Fruit fly (Drosophila melanogaster) whole organism, adult: ENCODE results near the gene CG42240.
A peak's percentile ranks its signal among the peaks of the same experiment; 100 is the strongest.

ENCODE experiments used
- CG11617 ChIP-seq: fragments of 200-800 bp; sonication (Bioruptor generic); optimal IDR thresholded peaks from 2 replicates; lab custom pipeline; 2017; ENCODE audit warnings: mild to moderate bottlenecking, missing biosample characterization, missing genetic modification reagents, missing genetic modification characterization
- CG12768 ChIP-seq: fragments of 200-800 bp; sonication (Bioruptor generic); optimal IDR thresholded peaks from 2 replicates; lab custom pipeline; 2017; ENCODE audit warnings: missing biosample characterization, missing genetic modification characterization, mild to moderate bottlenecking, moderate library complexity, missing genetic modification reagents
- CG14711 ChIP-seq: fragments of 200-800 bp; sonication (Bioruptor generic); optimal IDR thresholded peaks from 2 replicates; lab custom pipeline; 2018; ENCODE audit warnings: missing biosample characterization, mild to moderate bottlenecking, missing genetic modification characterization, moderate library complexity
- CG33017 ChIP-seq: fragments of 200-800 bp; sonication (Bioruptor generic); optimal IDR thresholded peaks from 2 replicates; lab custom pipeline; 2018; ENCODE audit warnings: missing biosample characterization, mild to moderate bottlenecking, missing genetic modification characterization, moderate library complexity
- CG7045 ChIP-seq: fragments of 200-800 bp; sonication (Bioruptor generic); optimal IDR thresholded peaks from 2 replicates; lab custom pipeline; 2017; ENCODE audit warnings: missing biosample characterization, mild to moderate bottlenecking, missing genetic modification characterization
- CG7101 ChIP-seq: fragments of 200-800 bp; sonication (Bioruptor generic); optimal IDR thresholded peaks from 2 replicates; lab custom pipeline; 2018; ENCODE audit warnings: missing biosample characterization, mild to moderate bottlenecking, missing genetic modification characterization, moderate library complexity
- cic ChIP-seq: fragments of 200-800 bp; sonication (Bioruptor generic); optimal IDR thresholded peaks from 2 replicates; lab custom pipeline; 2017; ENCODE audit warnings: missing biosample characterization, mild to moderate bottlenecking, missing genetic modification characterization, moderate library complexity
- kay ChIP-seq: fragments of 200-800 bp; sonication (Bioruptor generic); peaks from one replicate; lab custom pipeline; 2016; ENCODE audit warnings: missing biosample characterization, missing genetic modification characterization, borderline replicate concordance
- ovo ChIP-seq: fragments of 200-800 bp; sonication (Bioruptor generic); optimal IDR thresholded peaks from 2 replicates; lab custom pipeline; 2016; ENCODE audit warnings: missing biosample characterization, missing genetic modification characterization
- toe ChIP-seq: fragments of 200-800 bp; sonication (Bioruptor generic); optimal IDR thresholded peaks from 2 replicates; lab custom pipeline; 2016; ENCODE audit warnings: missing biosample characterization, missing genetic modification characterization

DNA sequence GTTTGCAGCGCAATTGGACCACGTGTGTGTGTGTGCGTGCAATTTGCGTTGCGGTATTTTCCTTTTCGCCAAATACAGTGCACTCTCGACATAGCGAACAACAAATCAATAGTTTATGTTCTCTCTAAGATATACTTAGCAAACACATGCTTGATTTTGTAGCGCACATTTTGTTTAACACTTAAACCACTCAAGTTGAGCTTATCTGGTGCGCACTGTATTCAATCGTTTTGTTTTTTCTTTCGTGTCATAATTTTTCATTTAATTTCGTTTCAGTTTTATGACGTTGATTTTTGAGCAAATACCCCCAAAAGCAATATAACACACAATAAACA is 35.7 kb downstream of the CG42240 start:
- TF ChIP-seq ovo (GFP tag; lab: Kevin White, UChicago): peak; percentile 71
- TF ChIP-seq kay (GFP tag; lab: Kevin White, UChicago): peak; percentile 4
- TF ChIP-seq CG33017 (tag; lab: Kevin White, UChicago): peak; percentile 92
- TF ChIP-seq CG7101 (tag; lab: Kevin White, UChicago): peak; percentile 98
- peak; percentile 93 for TF ChIP-seq CG7045 (GFP tag; lab: Kevin White, UChicago)
- TF ChIP-seq cic (GFP tag; lab: Kevin White, UChicago): peak; percentile 89
- TF ChIP-seq CG14711 (tag; lab: Kevin White, UChicago): peak; percentile 93
- TF ChIP-seq toe: peak; percentile 89
- peak; percentile 95 for TF ChIP-seq CG12768 (GFP tag; lab: Kevin White, UChicago)
- peak; percentile 94 for TF ChIP-seq CG11617 (GFP tag; lab: Kevin White, UChicago)
